Worm (Caenorhabditis elegans) whole organism, L1 larva: ENCODE data around the gene cwn-1.

Experiments
- elt-2 ChIP-seq: sonication (generic microtip); optimal IDR thresholded peaks from 2 replicates; lab custom pipeline; 2016; ENCODE audit warnings: missing genetic modification characterization, mild to moderate bottlenecking, inconsistent platforms, missing compliant biosample characterization, missing genetic modification reagents
- tlp-1 ChIP-seq: fragments of 150-350 bp; optimal IDR thresholded peaks from 2 replicates; lab custom pipeline; 2014; ENCODE audit warnings: missing biosample characterization, missing genetic modification characterization
- unc-62 ChIP-seq: fragments of 150-350 bp; optimal IDR thresholded peaks from 2 replicates; lab custom pipeline; 2014; ENCODE audit warnings: missing biosample characterization, missing genetic modification reagents, missing genetic modification characterization

- TF ChIP-seq elt-2 (tag; lab: Kevin White, UChicago) = peak; percentile 81
- TF ChIP-seq unc-62 (GFP tag; lab: Kevin White, UChicago) = no peak
- no peak for TF ChIP-seq tlp-1
These were observed 22.5 kb upstream of the cwn-1 start, which contains the start of gene mrpl-28 for ce11 chrII:155904-156303.
